Worm (Caenorhabditis elegans): ENCODE measurements around the gene F35A5.5.

DNA sequence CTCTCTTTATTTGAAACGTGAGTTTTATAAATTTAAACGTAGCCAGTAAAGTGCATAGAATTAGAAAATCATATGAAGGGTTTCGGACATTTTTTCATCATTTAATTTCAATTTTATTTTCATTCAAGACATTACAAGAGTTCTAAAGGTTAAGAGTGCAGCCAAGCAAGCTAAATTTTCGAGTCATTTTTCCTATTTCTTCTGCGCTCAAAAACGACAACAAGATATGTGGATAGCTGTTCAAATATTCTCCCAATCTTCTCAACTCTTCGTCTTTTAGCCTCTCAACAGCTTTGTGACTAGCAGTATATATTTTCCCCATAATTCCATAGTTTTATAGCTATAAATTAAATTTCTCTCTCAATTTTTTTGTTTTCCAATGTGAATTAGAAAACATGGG is 11.9 kb downstream of the F35A5.5 start:
- no peak for TF ChIP-seq dmd-8 (GFP tag; IDR thresholded peaks at IDR 0.05)
- no peak for TF ChIP-seq pqm-1 (tag; optimal IDR thresholded peaks at IDR 0.05)
- no peak for TF ChIP-seq ces-1 (GFP tag; optimal IDR thresholded peaks at IDR 0.05)
- no peak for TF ChIP-seq ama-1 (optimal IDR thresholded peaks at IDR 0.05)
- TF ChIP-seq egl-27 (tag; optimal IDR thresholded peaks at IDR 0.05) = no peak
- no peak for TF ChIP-seq zag-1 (tag; optimal IDR thresholded peaks at IDR 0.05)
- no peak for TF ChIP-seq daf-12 (tag; optimal IDR thresholded peaks at IDR 0.05)
